Worm (Caenorhabditis elegans) whole organism, late embryonic: ENCODE measurements around the gene nhr-84.
"Not testable (repeated sequence)": the region's sequence is repeated elsewhere in the genome, so short reads cannot be mapped to it uniquely, and the experiment has no call there.

Experiments
- F13H6.1 ChIP-seq: sonication (generic microtip); optimal IDR thresholded peaks from 2 replicates; lab custom pipeline; 2016; ENCODE audit warnings: missing genetic modification characterization, missing compliant biosample characterization
- K02D7.2 ChIP-seq: sonication (generic microtip); optimal IDR thresholded peaks from 2 replicates; lab custom pipeline; 2017; ENCODE audit warnings: mild to moderate bottlenecking, missing genetic modification characterization, missing compliant biosample characterization
- K09A11.1 ChIP-seq: sonication (generic microtip); optimal IDR thresholded peaks from 2 replicates; lab custom pipeline; 2017; ENCODE audit warnings: antibody characterized with exemption, mild to moderate bottlenecking, missing genetic modification characterization, missing compliant biosample characterization; ENCODE audit not compliant: insufficient read depth
- T23F11.4 ChIP-seq: fragments of 200-800 bp; sonication (Bioruptor generic); optimal IDR thresholded peaks from 2 replicates; lab custom pipeline; 2018; ENCODE audit warnings: mild to moderate bottlenecking, missing genetic modification characterization, missing compliant biosample characterization
- Y22D7AL.16 ChIP-seq: sonication (generic microtip); optimal IDR thresholded peaks from 2 replicates; lab custom pipeline; 2016; ENCODE audit warnings: missing genetic modification characterization, missing compliant biosample characterization
- ama-1 ChIP-seq: fragments of 150-350 bp; optimal IDR thresholded peaks from 2 replicates; lab custom pipeline; 2014
- ceh-14 ChIP-seq: sonication (generic microtip); optimal IDR thresholded peaks from 2 replicates; lab custom pipeline; 2016; ENCODE audit warnings: missing genotype, missing genetic modification characterization, missing compliant biosample characterization
- ceh-2 ChIP-seq: sonication (generic microtip); optimal IDR thresholded peaks from 2 replicates; lab custom pipeline; 2016; ENCODE audit warnings: missing genotype, missing genetic modification characterization, missing compliant biosample characterization
- ceh-22 ChIP-seq: sonication (generic microtip); optimal IDR thresholded peaks from 2 replicates; lab custom pipeline; 2017; ENCODE audit warnings: missing biosample characterization, missing genetic modification characterization
- ceh-31 ChIP-seq: sonication (generic microtip); optimal IDR thresholded peaks from 2 replicates; lab custom pipeline; 2016; ENCODE audit warnings: missing genetic modification characterization, missing compliant biosample characterization
- ceh-6 ChIP-seq: fragments of 200-800 bp; sonication (Bioruptor generic); optimal IDR thresholded peaks from 2 replicates; lab custom pipeline; 2018; ENCODE audit warnings: mild to moderate bottlenecking, missing genetic modification characterization, missing compliant biosample characterization
- ceh-9 ChIP-seq: sonication (generic microtip); optimal IDR thresholded peaks from 2 replicates; lab custom pipeline; 2016; ENCODE audit warnings: mild to moderate bottlenecking, missing genetic modification characterization, inconsistent platforms, missing compliant biosample characterization
- che-1 ChIP-seq: sonication (generic microtip); optimal IDR thresholded peaks from 2 replicates; lab custom pipeline; 2016; ENCODE audit warnings: mild to moderate bottlenecking, missing genetic modification characterization, missing compliant biosample characterization
- dmd-4 ChIP-seq: sonication (generic microtip); optimal IDR thresholded peaks from 2 replicates; lab custom pipeline; 2016; ENCODE audit warnings: borderline replicate concordance, missing genetic modification characterization, missing compliant biosample characterization
- elt-4 ChIP-seq: sonication (generic microtip); optimal IDR thresholded peaks from 2 replicates; lab custom pipeline; 2016; ENCODE audit warnings: missing genetic modification characterization, missing compliant biosample characterization
- eyg-1 ChIP-seq: sonication (generic microtip); optimal IDR thresholded peaks from 2 replicates; lab custom pipeline; 2016; ENCODE audit warnings: missing genotype, missing genetic modification characterization, missing compliant biosample characterization
- fkh-6 ChIP-seq: sonication (generic microtip); optimal IDR thresholded peaks from 2 replicates; lab custom pipeline; 2016; ENCODE audit warnings: missing genetic modification characterization, missing compliant biosample characterization
- gmeb-2 ChIP-seq: sonication (generic microtip); optimal IDR thresholded peaks from 2 replicates; lab custom pipeline; 2016; ENCODE audit warnings: missing genetic modification characterization, inconsistent platforms, missing compliant biosample characterization
- hlh-15 ChIP-seq: sonication (generic microtip); optimal IDR thresholded peaks from 2 replicates; lab custom pipeline; 2016; ENCODE audit warnings: missing genetic modification characterization, missing compliant biosample characterization
- hlh-6 ChIP-seq: sonication (generic microtip); optimal IDR thresholded peaks from 2 replicates; lab custom pipeline; 2016; ENCODE audit warnings: missing genotype, missing genetic modification characterization, missing compliant biosample characterization
- mec-3 ChIP-seq: sonication (generic microtip); optimal IDR thresholded peaks from 2 replicates; lab custom pipeline; 2016; ENCODE audit warnings: borderline replicate concordance, missing genetic modification characterization, missing compliant biosample characterization
- nhr-11 ChIP-seq: fragments of 150-350 bp; optimal IDR thresholded peaks from 2 replicates; lab custom pipeline; 2014; ENCODE audit warnings: missing biosample characterization, missing genetic modification characterization
- nhr-232 ChIP-seq: sonication (generic microtip); optimal IDR thresholded peaks from 2 replicates; lab custom pipeline; 2016; ENCODE audit warnings: missing genetic modification characterization, missing compliant biosample characterization
- npax-4 ChIP-seq: sonication (generic microtip); optimal IDR thresholded peaks from 2 replicates; lab custom pipeline; 2016; ENCODE audit warnings: missing genetic modification characterization, missing compliant biosample characterization
- odd-2 ChIP-seq: sonication (generic microtip); optimal IDR thresholded peaks from 2 replicates; lab custom pipeline; 2017; ENCODE audit warnings: antibody characterized with exemption, mild to moderate bottlenecking, missing genetic modification characterization, missing compliant biosample characterization
- pax-1 ChIP-seq: fragments of 150-350 bp; optimal IDR thresholded peaks from 2 replicates; lab custom pipeline; 2014; ENCODE audit warnings: missing biosample characterization, missing genetic modification characterization
- pros-1 ChIP-seq: fragments of 150-350 bp; optimal IDR thresholded peaks from 2 replicates; lab custom pipeline; 2014; ENCODE audit warnings: missing biosample characterization, missing genetic modification reagents, missing genetic modification characterization
- rnt-1 ChIP-seq: sonication (generic microtip); optimal IDR thresholded peaks from 2 replicates; lab custom pipeline; 2016; ENCODE audit warnings: missing genetic modification characterization, missing compliant biosample characterization
- sdc-2 ChIP-seq: sonication (generic microtip); optimal IDR thresholded peaks from 2 replicates; lab custom pipeline; 2016; ENCODE audit warnings: missing genotype, missing genetic modification characterization, missing compliant biosample characterization
- sox-2 ChIP-seq: fragments of 200-800 bp; sonication (Bioruptor generic); IDR thresholded peaks from 2 replicates; pipeline ENCODE4 v1.3.6; 2022; ENCODE audit warnings: missing genetic modification reagents, missing genetic modification characterization, missing compliant biosample characterization
- ttx-3 ChIP-seq: sonication (generic microtip); optimal IDR thresholded peaks from 2 replicates; lab custom pipeline; 2016; ENCODE audit warnings: missing genetic modification reagents, missing genetic modification characterization, missing compliant biosample characterization
- unc-3 ChIP-seq, 2 experiments: fragments of 200-800 bp in 1 of 2; sonication (Bioruptor generic) in 1 of 2; sonication (generic microtip) in 1 of 2; conservative IDR thresholded peaks in 1 of 2; optimal IDR thresholded peaks in 1 of 2; 2 replicates each; pipeline versions ENCODE4 v1.3.6 to Lab custom; 2016 to 2022; ENCODE audit warnings: missing compliant biosample characterization in 2 of 2, missing genetic modification characterization in 2 of 2, missing genetic modification reagents in 1 of 2
- zip-5 ChIP-seq: sonication (generic microtip); optimal IDR thresholded peaks from 2 replicates; lab custom pipeline; 2016; ENCODE audit warnings: missing genetic modification characterization, missing compliant biosample characterization

Gene nhr-84

ce11 chrV:15905530-15905929 is 26.1 kb upstream of the nhr-84 start, which contains the start of the genes F35E8.1 and F35E8.2:
Gene F35E8.1, minus strand, starts transcription at chrV:15905630.
Gene F35E8.2, plus strand, starts transcription at chrV:15905661.
- not testable (repeated sequence) for TF ChIP-seq unc-3 (GFP tag; conservative IDR thresholded peaks at IDR 0.05; lab: Robert Waterston, UW); unc-3 (tag; optimal IDR thresholded peaks at IDR 0.05; lab: Kevin White, UChicago); rnt-1 (tag; lab: Kevin White, UChicago); F13H6.1 (tag; lab: Kevin White, UChicago)

ce11 chrV:15900564-15900963 is 21.2 kb upstream of the nhr-84 start:
- no peak for TF ChIP-seq ceh-31 (tag; lab: Kevin White, UChicago)
- no peak for TF ChIP-seq rnt-1 (tag; lab: Kevin White, UChicago)
- no peak for TF ChIP-seq sdc-2 (tag; lab: Kevin White, UChicago)

ce11 chrV:15899696-15900095 is 20.3 kb upstream of the nhr-84 start, which contains the start of gene T06C12.14:
Gene T06C12.14, plus strand, starts transcription at chrV:15899996.
- no peak for TF ChIP-seq K09A11.1 (tag; lab: Kevin White, UChicago)
- TF ChIP-seq K02D7.2 (tag; lab: Kevin White, UChicago) = no peak
- no peak for TF ChIP-seq sox-2 (GFP tag; lab: Robert Waterston, UW)
- no peak for TF ChIP-seq che-1 (tag; lab: Kevin White, UChicago)
- no peak for TF ChIP-seq ttx-3
- TF ChIP-seq hlh-15 (tag; lab: Kevin White, UChicago) = no peak
- TF ChIP-seq rnt-1 (tag; lab: Kevin White, UChicago) = no peak
- no peak for TF ChIP-seq F13H6.1 (tag; lab: Kevin White, UChicago)
- TF ChIP-seq ceh-22 = no peak
- no peak for TF ChIP-seq gmeb-2 (tag; lab: Kevin White, UChicago)

ce11 chrV:15897696-15898095 is 18.3 kb upstream of the nhr-84 start, which contains the start of gene str-60:
Gene str-60, plus strand, starts transcription at chrV:15897996.
- no peak for TF ChIP-seq ceh-22
- TF ChIP-seq ama-1 (lab: Kevin White, UChicago) = no peak
- no peak for TF ChIP-seq hlh-6
- TF ChIP-seq ceh-6 = no peak
- TF ChIP-seq zip-5 (tag; lab: Kevin White, UChicago) = no peak
- TF ChIP-seq ceh-2 (tag; lab: Kevin White, UChicago) = no peak
- TF ChIP-seq odd-2 (tag; lab: Kevin White, UChicago) = no peak
- no peak for TF ChIP-seq dmd-4
- no peak for TF ChIP-seq F13H6.1 (tag; lab: Kevin White, UChicago)
- TF ChIP-seq Y22D7AL.16 = no peak
- TF ChIP-seq eyg-1 (tag; lab: Kevin White, UChicago) = no peak
- no peak for TF ChIP-seq che-1 (tag; lab: Kevin White, UChicago)

- TF ChIP-seq sox-2 (GFP tag; lab: Robert Waterston, UW) = no peak
- no peak for TF ChIP-seq pros-1 (tag; lab: Kevin White, UChicago)
- no peak for TF ChIP-seq ceh-14
- TF ChIP-seq ceh-22 = no peak
- no peak for TF ChIP-seq T23F11.4 (GFP tag; lab: Kevin White, UChicago)
- no peak for TF ChIP-seq eyg-1 (tag; lab: Kevin White, UChicago)
- no peak for TF ChIP-seq odd-2 (tag; lab: Kevin White, UChicago)
- TF ChIP-seq ceh-9 (tag; lab: Kevin White, UChicago) = no peak
- no peak for TF ChIP-seq elt-4
- TF ChIP-seq unc-3 (GFP tag; conservative IDR thresholded peaks at IDR 0.05; lab: Robert Waterston, UW) = no peak
- no peak for TF ChIP-seq unc-3 (tag; optimal IDR thresholded peaks at IDR 0.05; lab: Kevin White, UChicago)
- no peak for TF ChIP-seq nhr-11 (tag; lab: Kevin White, UChicago)
- no peak for TF ChIP-seq ceh-6
- TF ChIP-seq pax-1 = no peak
- TF ChIP-seq fkh-6 (tag; lab: Kevin White, UChicago) = no peak
- TF ChIP-seq hlh-6 = no peak
- no peak for TF ChIP-seq gmeb-2 (tag; lab: Kevin White, UChicago)
- TF ChIP-seq mec-3 = no peak
- no peak for TF ChIP-seq nhr-232 (tag; lab: Kevin White, UChicago)
- no peak for TF ChIP-seq npax-4 (tag; lab: Kevin White, UChicago)
Observed at ce11 chrV:15896671-15897070, 17.3 kb upstream of the nhr-84 start, which contains the start of gene nhr-213. Gene nhr-213, minus strand, starts transcription at chrV:15896771.
